Worm (Caenorhabditis elegans): ENCODE results near the gene dct-6.

ce11 chrIII:5943368-5944180 lies 22.6 kb upstream of the dct-6 start:
- TF ChIP-seq efl-1 (optimal IDR thresholded peaks at IDR 0.05) (peak in 1 of 2 experiments; percentile 24), efl-1 (GFP tag; optimal IDR thresholded peaks at IDR 0.05 in 1 of 2) (peak in 1 of 2 experiments; percentile 92), rnt-1 (tag; optimal IDR thresholded peaks at IDR 0.05) (no peak), lin-14 (GFP tag; optimal IDR thresholded peaks at IDR 0.05) (peak; percentile 25), zag-1 (tag; optimal IDR thresholded peaks at IDR 0.05) (no peak), swsn-7 (tag; optimal IDR thresholded peaks at IDR 0.05) (no peak), fkh-10 (GFP tag; optimal IDR thresholded peaks at IDR 0.05) (no peak)

Measured in whole organism, L1 larva.